Fruit fly (Drosophila melanogaster): ENCODE data around the gene lcs.
A peak's percentile ranks its signal among the peaks of the same experiment; 100 is the strongest.

lcs gene

dm6 chrX:21373659-21374426 lies 23.3 kb downstream of the lcs start, which contains the start of gene slgA (continued):
- no peak for TF ChIP-seq run (tag; optimal IDR thresholded peaks at IDR 0.05)
- TF ChIP-seq nau (GFP tag; optimal IDR thresholded peaks at IDR 0.05): no peak
- peak; percentile 1 for TF ChIP-seq CG16815 (GFP tag; optimal IDR thresholded peaks at IDR 0.05)
- TF ChIP-seq Atf6 (GFP tag; IDR thresholded peaks at IDR 0.05): no peak
- peak; percentile 77 for TF ChIP-seq CG1832 (GFP tag; optimal IDR thresholded peaks at IDR 0.05)
- TF ChIP-seq Hsf (GFP tag; optimal IDR thresholded peaks at IDR 0.05): no peak
- peak; percentile 68; the same call in 1 of the 3 replicates for TF ChIP-seq CG11456 (GFP tag; IDR thresholded peaks at IDR 0.05)
- no peak for TF ChIP-seq CG17912 (GFP tag; optimal IDR thresholded peaks at IDR 0.05)
- no peak for TF ChIP-seq Sox102F (GFP tag; optimal IDR thresholded peaks at IDR 0.05)
- no peak for TF ChIP-seq ro (GFP tag; IDR thresholded peaks at IDR 0.05)
- TF ChIP-seq sd (tag; optimal IDR thresholded peaks at IDR 0.05): peak; percentile 5
- TF ChIP-seq Lhr (GFP tag; optimal IDR thresholded peaks at IDR 0.05): peak; percentile 68
- TF ChIP-seq p53 (GFP tag; optimal IDR thresholded peaks at IDR 0.05): no peak
- TF ChIP-seq CG18599 (GFP tag; optimal IDR thresholded peaks at IDR 0.05): peak; percentile 19
- peak; percentile 5 for TF ChIP-seq CG4854 (GFP tag; optimal IDR thresholded peaks at IDR 0.05)
- no peak for TF ChIP-seq pnt (GFP tag; optimal IDR thresholded peaks at IDR 0.05)
- no peak for TF ChIP-seq Fer3 (tag; optimal IDR thresholded peaks at IDR 0.05)
- TF ChIP-seq HLH54F (GFP tag; optimal IDR thresholded peaks at IDR 0.05): peak; percentile 64
- TF ChIP-seq CG11504 (tag; optimal IDR thresholded peaks at IDR 0.05): peak; percentile 13
- TF ChIP-seq ATbp (GFP tag; optimal IDR thresholded peaks at IDR 0.05): no peak
- peak; percentile 43 for TF ChIP-seq jumu (GFP tag; optimal IDR thresholded peaks at IDR 0.05)
- TF ChIP-seq CG33213 (GFP tag; optimal IDR thresholded peaks at IDR 0.05): peak; percentile 54
- TF ChIP-seq HHEX (GFP tag; optimal IDR thresholded peaks at IDR 0.05): peak; percentile 36
- no peak for TF ChIP-seq CG4360 (GFP tag; IDR thresholded peaks at IDR 0.05)
- no peak for TF ChIP-seq gem (tag; optimal IDR thresholded peaks at IDR 0.05)
- TF ChIP-seq CG16779 (GFP tag; IDR thresholded peaks at IDR 0.05): no peak
- TF ChIP-seq CG15696 (tag; optimal IDR thresholded peaks at IDR 0.05): no peak
- TF ChIP-seq Lpt (GFP tag; optimal IDR thresholded peaks at IDR 0.05): no peak
- peak; percentile 4 for TF ChIP-seq CG3163 (GFP tag; optimal IDR thresholded peaks at IDR 0.05)
- no peak for TF ChIP-seq bsh (GFP tag; optimal IDR thresholded peaks at IDR 0.05)
- no peak for TF ChIP-seq CG31224 (GFP tag; IDR thresholded peaks at IDR 0.05)
- no peak for TF ChIP-seq CG12744 (GFP tag; optimal IDR thresholded peaks at IDR 0.05)
- TF ChIP-seq Usf (GFP tag; optimal IDR thresholded peaks at IDR 0.05): no peak
- TF ChIP-seq CG8924 (tag; optimal IDR thresholded peaks at IDR 0.05): no peak
- TF ChIP-seq sob (GFP tag; IDR thresholded peaks at IDR 0.05): peak; percentile 68
- no peak for TF ChIP-seq schlank (tag; optimal IDR thresholded peaks at IDR 0.05)
- no peak for TF ChIP-seq fd96Cb (tag; optimal IDR thresholded peaks at IDR 0.05)
- no peak for TF ChIP-seq CG7556 (GFP tag; optimal IDR thresholded peaks at IDR 0.05)
- TF ChIP-seq CG9797 (GFP tag; optimal IDR thresholded peaks at IDR 0.05): no peak
- TF ChIP-seq HLH3B (GFP tag; IDR thresholded peaks at IDR 0.05): 0 out of 2 replicates have a peak, but pooled peaks have one; percentile 21
- TF ChIP-seq dati (GFP tag; IDR thresholded peaks at IDR 0.05): no peak
- no peak for TF ChIP-seq Kr (GFP tag; optimal IDR thresholded peaks at IDR 0.05)
- no peak for TF ChIP-seq CG1529 (GFP tag; optimal IDR thresholded peaks at IDR 0.05)
- no peak for TF ChIP-seq CG18476 (GFP tag; optimal IDR thresholded peaks at IDR 0.05)
- no peak for TF ChIP-seq CG18764 (GFP tag; optimal IDR thresholded peaks at IDR 0.05)
- no peak for TF ChIP-seq wek (GFP tag; optimal IDR thresholded peaks at IDR 0.05)
- peak; percentile 24 for TF ChIP-seq CG4820 (GFP tag; optimal IDR thresholded peaks at IDR 0.05)
- TF ChIP-seq oc (tag; optimal IDR thresholded peaks at IDR 0.05): no peak
- no peak for TF ChIP-seq CG17359 (tag; optimal IDR thresholded peaks at IDR 0.05)
- TF ChIP-seq D19B (GFP tag; optimal IDR thresholded peaks at IDR 0.05): no peak
